In the genomic region with DNA sequence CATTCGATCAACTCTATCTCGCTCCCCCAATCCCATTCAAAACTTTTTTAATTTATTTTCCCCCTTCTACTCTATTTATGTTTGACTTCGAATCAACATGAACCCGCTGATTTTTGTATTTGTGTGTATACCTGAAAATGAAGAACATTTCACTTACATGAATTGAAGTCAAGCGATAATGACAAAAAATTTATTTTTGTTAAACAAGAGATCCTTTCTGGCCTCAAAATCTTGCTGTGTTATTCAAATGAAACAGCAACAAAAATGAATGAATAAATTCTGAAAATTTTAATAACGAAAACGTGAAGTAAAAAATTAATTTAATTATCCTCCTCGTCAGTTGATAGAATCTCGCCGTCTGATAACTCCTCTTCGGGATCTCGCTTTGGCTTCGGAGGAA, we compare ENCODE assay signal across 3 worm cellular contexts.
TF ChIP-seq lines count a peak whose summit lies in the region.

No protein-coding gene starts in this region.

TF ChIP-seq in whole organism, L1 larva, 84 proteins besides CTCF, POLR2A, EP300 and RAD21:
- TF ChIP-seq efl-1 (optimal IDR thresholded peaks at IDR 0.05; lab: Kevin White, UChicago): no peak
- peak in 1 of 2 experiments; percentile 38 for TF ChIP-seq efl-1 (GFP tag; optimal IDR thresholded peaks at IDR 0.05 in 1 of 2; lab: Kevin White, UChicago)
- TF ChIP-seq aly-2 (tag; optimal IDR thresholded peaks at IDR 0.05; lab: Kevin White, UChicago): peak; percentile 12
- TF ChIP-seq hpl-2 (GFP tag; optimal IDR thresholded peaks at IDR 0.05; lab: Kevin White, UChicago): no peak

TF ChIP-seq in whole organism, L4 larva, 104 proteins besides CTCF, POLR2A, EP300 and RAD21:
- peak; percentile 52 for TF ChIP-seq ama-1 (optimal IDR thresholded peaks at IDR 0.05; lab: Kevin White, UChicago)
- TF ChIP-seq lin-38 (GFP tag; IDR thresholded peaks at IDR 0.05; lab: Robert Waterston, UW): peak; percentile 57
- no peak for TF ChIP-seq lin-29 (GFP tag; IDR thresholded peaks at IDR 0.05; lab: Robert Waterston, UW)
- TF ChIP-seq daf-16 (GFP tag; optimal IDR thresholded peaks at IDR 0.05; lab: Kevin White, UChicago): peak in 1 of 2 experiments; percentile 7
- TF ChIP-seq daf-16 (tag; optimal IDR thresholded peaks at IDR 0.05; lab: Kevin White, UChicago): peak; percentile 0
- no peak for TF ChIP-seq nhr-111 (GFP tag; optimal IDR thresholded peaks at IDR 0.05; lab: Kevin White, UChicago)
- TF ChIP-seq jun-1 (tag; optimal IDR thresholded peaks at IDR 0.05; lab: Kevin White, UChicago): no peak
- no peak for TF ChIP-seq mxl-2 (GFP tag; conservative IDR thresholded peaks at IDR 0.05; lab: Robert Waterston, UW)
- TF ChIP-seq mxl-3 (GFP tag; optimal IDR thresholded peaks at IDR 0.05; lab: Kevin White, UChicago): no peak
- TF ChIP-seq unc-62 (GFP tag; optimal IDR thresholded peaks at IDR 0.05 in 1 of 2; lab: Kevin White, UChicago): peak in 1 of 2 experiments; percentile 65
- no peak for TF ChIP-seq unc-62 (tag; optimal IDR thresholded peaks at IDR 0.05; lab: Kevin White, UChicago)
- TF ChIP-seq unc-130 (GFP tag; optimal IDR thresholded peaks at IDR 0.05; lab: Kevin White, UChicago): no peak
- no peak for TF ChIP-seq nhr-42 (GFP tag; IDR thresholded peaks at IDR 0.05; lab: Robert Waterston, UW)
- TF ChIP-seq F49E8.2 (tag; optimal IDR thresholded peaks at IDR 0.05; lab: Kevin White, UChicago; ENCODE audit: borderline replicate concordance): peak; percentile 24

TF ChIP-seq in whole organism, young adult, 124 proteins besides CTCF, POLR2A, EP300 and RAD21:
- TF ChIP-seq lsy-27 (tag; optimal IDR thresholded peaks at IDR 0.05; lab: Kevin White, UChicago; ENCODE audit: borderline replicate concordance, insufficient read depth) (no peak), tbp1 (GFP tag; optimal IDR thresholded peaks at IDR 0.05; lab: Kevin White, UChicago) (peak; percentile 6), hsf-1 (GFP tag; IDR thresholded peaks at IDR 0.05; lab: Robert Waterston, UW) (peak; percentile 81), cebp-1 (GFP tag; IDR thresholded peaks at IDR 0.05; lab: Robert Waterston, UW) (no peak), cebp-1 (tag; optimal IDR thresholded peaks at IDR 0.05; lab: Kevin White, UChicago) (peak; percentile 8), ztf-25 (GFP tag; IDR thresholded peaks at IDR 0.05; lab: Robert Waterston, UW) (0 out of 2 replicates have a peak, but pooled peaks have one; percentile 41), madf-6 (GFP tag; IDR thresholded peaks at IDR 0.05; lab: Robert Waterston, UW) (peak; percentile 50), Y79H2A.3 (GFP tag; conservative IDR thresholded peaks at IDR 0.05; lab: Robert Waterston, UW) (peak; percentile 85), zfh-2 (GFP tag; conservative IDR thresholded peaks at IDR 0.05; lab: Robert Waterston, UW) (no peak), athp-1 (tag; optimal IDR thresholded peaks at IDR 0.05; lab: Kevin White, UChicago) (peak; percentile 40), nhr-90 (tag; optimal IDR thresholded peaks at IDR 0.05; lab: Kevin White, UChicago) (no peak), rpc-1 (optimal IDR thresholded peaks at IDR 0.05; lab: Kevin White, UChicago) (no peak), rpc-1 (tag; optimal IDR thresholded peaks at IDR 0.05; lab: Kevin White, UChicago) (no peak), K12H6.12 (tag; optimal IDR thresholded peaks at IDR 0.05; lab: Kevin White, UChicago) (no peak), unc-62 (GFP tag; optimal IDR thresholded peaks at IDR 0.05; lab: Kevin White, UChicago) (no peak), F52B5.7 (tag; optimal IDR thresholded peaks at IDR 0.05; lab: Kevin White, UChicago) (no peak), ceh-79 (tag; optimal IDR thresholded peaks at IDR 0.05; lab: Kevin White, UChicago) (no peak), ztf-28 (GFP tag; IDR thresholded peaks at IDR 0.05; lab: Robert Waterston, UW) (no peak), hrde-1 (tag; optimal IDR thresholded peaks at IDR 0.05; lab: Kevin White, UChicago; ENCODE audit: borderline replicate concordance) (peak; percentile 93), ets-4 (GFP tag; optimal IDR thresholded peaks at IDR 0.05; lab: Kevin White, UChicago) (no peak), nhr-27 (tag; optimal IDR thresholded peaks at IDR 0.05; lab: Kevin White, UChicago) (no peak), attf-6 (GFP tag; IDR thresholded peaks at IDR 0.05; lab: Robert Waterston, UW) (peak; percentile 68; the same call in 1 of the 2 replicates), hmg-1.2 (GFP tag; IDR thresholded peaks at IDR 0.05; lab: Robert Waterston, UW) (peak; percentile 34), Y53G8AR.9 (GFP tag; conservative IDR thresholded peaks at IDR 0.05; lab: Robert Waterston, UW) (peak; percentile 66; the same call in 1 of the 2 replicates), Y95B8A.8 (GFP tag; IDR thresholded peaks at IDR 0.05; lab: Robert Waterston, UW) (peak; percentile 57; the same call in 1 of the 2 replicates), snpc-4 (GFP tag; optimal IDR thresholded peaks at IDR 0.05; lab: Kevin White, UChicago) (no peak), snpc-4 (tag; optimal IDR thresholded peaks at IDR 0.05; lab: Kevin White, UChicago) (peak in 2 of 4 experiments; percentile 4 to 32), snpc-1.1 (tag; optimal IDR thresholded peaks at IDR 0.05; lab: Kevin White, UChicago; ENCODE audit: insufficient read depth) (peak; percentile 56), F33H1.4 (GFP tag; IDR thresholded peaks at IDR 0.05; lab: Robert Waterston, UW) (no peak), sptf-2 (GFP tag; optimal IDR thresholded peaks at IDR 0.05; lab: Kevin White, UChicago) (no peak), ztf-18 (tag; optimal IDR thresholded peaks at IDR 0.05; lab: Kevin White, UChicago) (peak; percentile 12), snpc-3.4 (tag; optimal IDR thresholded peaks at IDR 0.05; lab: Kevin White, UChicago) (peak; percentile 19), lin-54 (GFP tag; optimal IDR thresholded peaks at IDR 0.05; lab: Kevin White, UChicago) (peak; percentile 46), C17E4.6 (GFP tag; IDR thresholded peaks at IDR 0.05; lab: Robert Waterston, UW) (peak; percentile 60), D2030.7 (GFP tag; IDR thresholded peaks at IDR 0.05; lab: Robert Waterston, UW) (peak; percentile 25; the same call in 1 of the 2 replicates), attf-3 (GFP tag; conservative IDR thresholded peaks at IDR 0.05; lab: Robert Waterston, UW) (0 out of 2 replicates have a peak, but pooled peaks have one; percentile 7), tlf-1 (GFP tag; optimal IDR thresholded peaks at IDR 0.05; lab: Kevin White, UChicago) (peak; percentile 14), egl-44 (GFP tag; IDR thresholded peaks at IDR 0.05; lab: Robert Waterston, UW) (no peak), B0336.3 (GFP tag; IDR thresholded peaks at IDR 0.05; lab: Robert Waterston, UW) (peak; percentile 73), F49E8.2 (tag; optimal IDR thresholded peaks at IDR 0.05; lab: Kevin White, UChicago; ENCODE audit: insufficient read depth) (peak; percentile 85), unc-130 (GFP tag; optimal IDR thresholded peaks at IDR 0.05; lab: Kevin White, UChicago) (peak; percentile 48), ekl-4 (GFP tag; IDR thresholded peaks at IDR 0.05; lab: Robert Waterston, UW) (peak; percentile 55), efl-1 (GFP tag; optimal IDR thresholded peaks at IDR 0.05; lab: Kevin White, UChicago) (peak; percentile 9), him-1 (tag; optimal IDR thresholded peaks at IDR 0.05; lab: Kevin White, UChicago) (peak; percentile 72), B0019.2 (GFP tag; conservative IDR thresholded peaks at IDR 0.05; lab: Robert Waterston, UW) (no peak), die-1 (tag; optimal IDR thresholded peaks at IDR 0.05; lab: Kevin White, UChicago) (peak; percentile 7), ceh-91 (GFP tag; IDR thresholded peaks at IDR 0.05; lab: Robert Waterston, UW) (0 out of 2 replicates have a peak, but pooled peaks have one; percentile 14), lin-26 (GFP tag; IDR thresholded peaks at IDR 0.05; lab: Robert Waterston, UW) (peak; percentile 68), F23B12.7 (tag; optimal IDR thresholded peaks at IDR 0.05; lab: Kevin White, UChicago; ENCODE audit: insufficient read depth) (no peak), ama-1 (optimal IDR thresholded peaks at IDR 0.05; lab: Kevin White, UChicago) (no peak), ama-1 (GFP tag; optimal IDR thresholded peaks at IDR 0.05; lab: Kevin White, UChicago) (peak; percentile 53 to 65), ceh-58 (GFP tag; IDR thresholded peaks at IDR 0.05; lab: Robert Waterston, UW) (0 out of 2 replicates have a peak, but pooled peaks have one; percentile 29), lsl-1 (GFP tag; optimal IDR thresholded peaks at IDR 0.05; lab: Kevin White, UChicago) (peak; percentile 49)
